Worm (Caenorhabditis elegans): Measurements from ENCODE around the gene T21D12.7.

T21D12.7 gene

DNA sequence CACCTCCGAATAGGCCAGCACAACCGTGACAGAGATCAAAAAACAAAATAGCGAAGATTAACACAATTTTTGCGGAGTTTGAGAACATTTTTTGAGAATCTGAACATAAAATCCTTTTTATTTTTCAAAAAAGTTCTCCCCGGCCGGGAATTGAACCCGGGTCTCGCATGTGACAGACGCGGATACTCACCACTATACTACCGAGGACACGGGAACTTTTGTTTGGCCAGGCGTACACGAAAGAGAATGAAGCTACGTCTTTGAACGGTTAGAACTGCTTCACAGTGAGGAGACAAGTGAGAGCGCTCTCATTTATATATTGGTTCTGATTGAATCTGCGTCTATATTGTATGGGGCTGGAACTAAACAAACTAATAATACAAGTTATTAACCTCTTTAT is 31.2 kb upstream of the T21D12.7 start, which contains the start of gene grl-26:
Gene grl-26, minus strand, starts transcription at position 318 of the 400 bp plus-strand sequence.
- TF ChIP-seq lin-13 (GFP tag; optimal IDR thresholded peaks at IDR 0.05) (peak; percentile 22), aly-2 (tag; optimal IDR thresholded peaks at IDR 0.05) (no peak), mep-1 (tag; optimal IDR thresholded peaks at IDR 0.05) (peak; percentile 56), tlp-1 (tag; optimal IDR thresholded peaks at IDR 0.05) (no peak), xbp-1 (tag; optimal IDR thresholded peaks at IDR 0.05) (no peak), lin-35 (GFP tag; optimal IDR thresholded peaks at IDR 0.05) (peak; percentile 18 to 69), ceh-82 (tag; optimal IDR thresholded peaks at IDR 0.05) (peak in 1 of 3 experiments; percentile 29), dsc-1 (tag; optimal IDR thresholded peaks at IDR 0.05) (no peak), nhr-19 (GFP tag; conservative IDR thresholded peaks at IDR 0.05) (peak; percentile 45), zip-4 (GFP tag; optimal IDR thresholded peaks at IDR 0.05) (no peak), nhr-71 (tag; optimal IDR thresholded peaks at IDR 0.05) (no peak), Y116A8C.19 (tag; optimal IDR thresholded peaks at IDR 0.05; ENCODE audit: borderline replicate concordance) (no peak), C16A3.4 (tag; optimal IDR thresholded peaks at IDR 0.05) (peak; percentile 68), unc-130 (tag; optimal IDR thresholded peaks at IDR 0.05) (no peak), hpl-2 (GFP tag; optimal IDR thresholded peaks at IDR 0.05) (no peak), nhr-12 (tag; optimal IDR thresholded peaks at IDR 0.05) (no peak), lin-39 (tag; optimal IDR thresholded peaks at IDR 0.05) (no peak), fkh-4 (tag; optimal IDR thresholded peaks at IDR 0.05; ENCODE audit: borderline replicate concordance) (no peak), rnt-1 (tag; optimal IDR thresholded peaks at IDR 0.05) (peak; percentile 66), lin-14 (GFP tag; optimal IDR thresholded peaks at IDR 0.05) (no peak), snu-23 (GFP tag; optimal IDR thresholded peaks at IDR 0.05) (peak; percentile 60), fos-1 (tag; optimal IDR thresholded peaks at IDR 0.05) (no peak), unc-86 (tag; optimal IDR thresholded peaks at IDR 0.05) (no peak), nhr-47 (tag; optimal IDR thresholded peaks at IDR 0.05) (peak; percentile 35), zag-1 (tag; optimal IDR thresholded peaks at IDR 0.05) (no peak), ces-1 (GFP tag; optimal IDR thresholded peaks at IDR 0.05) (no peak), nhr-237 (tag; optimal IDR thresholded peaks at IDR 0.05) (no peak), ets-5 (GFP tag; IDR thresholded peaks at IDR 0.05) (no peak), ceh-63 (GFP tag; optimal IDR thresholded peaks at IDR 0.05) (no peak), dpl-1 (GFP tag; optimal IDR thresholded peaks at IDR 0.05) (peak in 1 of 3 experiments; percentile 34), nhr-11 (tag; optimal IDR thresholded peaks at IDR 0.05) (no peak), nhr-85 (tag) (peak; percentile 68), nhr-20 (tag; optimal IDR thresholded peaks at IDR 0.05) (peak; percentile 34), blmp-1 (tag; optimal IDR thresholded peaks at IDR 0.05) (peak; percentile 26), mab-9 (GFP tag; IDR thresholded peaks at IDR 0.05) (no peak), ama-1 (optimal IDR thresholded peaks at IDR 0.05) (no peak), aha-1 (tag; optimal IDR thresholded peaks at IDR 0.05) (no peak), jun-1 (tag; optimal IDR thresholded peaks at IDR 0.05) (no peak), hlh-4 (tag; optimal IDR thresholded peaks at IDR 0.05) (no peak), C04F5.9 (tag; optimal IDR thresholded peaks at IDR 0.05) (no peak), fkh-10 (GFP tag; optimal IDR thresholded peaks at IDR 0.05) (no peak), egl-27 (tag; optimal IDR thresholded peaks at IDR 0.05) (no peak), unc-98 (GFP tag; IDR thresholded peaks at IDR 0.05) (no peak), lsy-2 (tag; optimal IDR thresholded peaks at IDR 0.05) (peak; percentile 35 to 61), mdl-1 (tag; optimal IDR thresholded peaks at IDR 0.05) (peak in 1 of 2 experiments; percentile 30), F16B12.6 (tag; optimal IDR thresholded peaks at IDR 0.05) (no peak), mef-2 (tag; optimal IDR thresholded peaks at IDR 0.05) (no peak), efl-3 (GFP tag; optimal IDR thresholded peaks at IDR 0.05) (no peak), nhr-90 (tag; optimal IDR thresholded peaks at IDR 0.05; ENCODE audit: poor library complexity) (peak; percentile 34), hlh-17 (GFP tag; optimal IDR thresholded peaks at IDR 0.05; ENCODE audit: borderline replicate concordance) (no peak), swsn-7 (tag; optimal IDR thresholded peaks at IDR 0.05) (peak; percentile 20), ceh-90 (tag; optimal IDR thresholded peaks at IDR 0.05) (no peak), ztf-11 (tag; optimal IDR thresholded peaks at IDR 0.05) (no peak), snpc-4 (tag; optimal IDR thresholded peaks at IDR 0.05) (no peak)

Data from whole organism, L1 larva.